Worm (Caenorhabditis elegans) whole organism, L2 larva: ENCODE measurements around the gene C08E8.1.

Experiments
- egl-27 ChIP-seq: sonication (generic microtip); optimal IDR thresholded peaks from 3 replicates; lab custom pipeline; 2017; ENCODE audit warnings: missing biosample characterization, missing genetic modification reagents, missing genetic modification characterization
- nhr-11 ChIP-seq: fragments of 150-350 bp; optimal IDR thresholded peaks from 2 replicates; lab custom pipeline; 2014; ENCODE audit warnings: missing biosample characterization, missing genetic modification characterization
- nhr-237 ChIP-seq: fragments of 150-350 bp; optimal IDR thresholded peaks from 2 replicates; lab custom pipeline; 2014; ENCODE audit warnings: missing biosample characterization, missing genetic modification characterization

DNA sequence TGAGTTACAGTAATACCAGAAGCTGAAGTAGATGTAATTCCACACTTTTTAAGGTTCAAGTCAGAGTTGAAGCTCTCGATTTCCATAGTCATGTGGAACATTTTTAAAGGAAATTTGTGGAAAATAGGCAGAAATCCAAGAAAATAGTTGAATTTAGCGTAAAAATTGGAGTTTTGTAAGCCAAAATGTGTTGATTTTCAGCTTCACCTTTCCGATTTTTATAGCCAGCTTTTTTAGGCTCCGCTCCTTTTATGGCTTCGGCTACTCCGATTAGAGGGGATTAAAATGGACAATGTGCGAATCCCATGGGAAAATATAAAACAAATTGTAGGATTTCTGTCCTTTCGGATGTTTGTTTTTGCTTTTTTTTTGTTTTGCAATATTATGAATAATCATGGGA, 6.0 kb upstream of the C08E8.1 start, which contains the start of gene C08E8.6:
- TF ChIP-seq egl-27 (tag; lab: Kevin White, UChicago) (no peak), nhr-237 (tag; lab: Kevin White, UChicago) (no peak), nhr-11 (no peak)
